Worm (Caenorhabditis elegans) whole organism, young adult: ENCODE results near the gene ccz-1.

Experiments used
- B0261.1 ChIP-seq: sonication (generic microtip); optimal IDR thresholded peaks from 2 replicates; lab custom pipeline; 2016; ENCODE audit warnings: mild to moderate bottlenecking, missing genetic modification characterization, moderate library complexity, missing compliant biosample characterization
- F49E8.2 ChIP-seq: sonication (generic microtip); optimal IDR thresholded peaks from 3 replicates; lab custom pipeline; 2017; ENCODE audit warnings: missing genetic modification characterization, mild to moderate bottlenecking, missing compliant biosample characterization, antibody characterized with exemption, moderate library complexity; ENCODE audit not compliant: insufficient read depth
- akir-1 ChIP-seq: fragments of 200-800 bp; sonication (Bioruptor generic); optimal IDR thresholded peaks from 2 replicates; lab custom pipeline; 2018; ENCODE audit warnings: mild to moderate bottlenecking, missing genetic modification characterization, moderate library complexity, missing compliant biosample characterization
- ama-1 ChIP-seq, 3 experiments: fragments of 150-350 bp in 1 of 3; sonication (generic microtip) in 2 of 3; optimal IDR thresholded peaks; 2 replicates each; lab custom pipeline; 2014 to 2018; ENCODE audit warnings: missing biosample characterization in 2 of 3, missing genetic modification characterization in 2 of 3, missing genetic modification reagents in 2 of 3
- dpl-1 ChIP-seq: fragments of 150-350 bp; optimal IDR thresholded peaks from 2 replicates; lab custom pipeline; 2014; ENCODE audit warnings: missing biosample characterization, missing genetic modification reagents, missing genetic modification characterization
- him-1 ChIP-seq: sonication (generic microtip); optimal IDR thresholded peaks from 2 replicates; lab custom pipeline; 2016; ENCODE audit warnings: missing genotype, missing genetic modification reagents, missing genetic modification characterization, missing compliant biosample characterization
- nfya-1 ChIP-seq: sonication (generic microtip); optimal IDR thresholded peaks from 2 replicates; lab custom pipeline; 2017; ENCODE audit warnings: antibody characterized with exemption, missing compliant biosample characterization, missing genetic modification characterization, borderline replicate concordance; ENCODE audit not compliant: insufficient read depth
- pha-4 ChIP-seq: fragments of 150-350 bp; sonication (generic microtip); optimal IDR thresholded peaks from 2 replicates; lab custom pipeline; 2014; ENCODE audit warnings: missing biosample characterization, missing genetic modification reagents, missing genetic modification characterization
- snpc-3.4 ChIP-seq: sonication (generic microtip); optimal IDR thresholded peaks from 2 replicates; lab custom pipeline; 2017; ENCODE audit warnings: missing genetic modification characterization, mild to moderate bottlenecking, missing compliant biosample characterization, antibody characterized with exemption, moderate library complexity, missing genotype, missing genetic modification reagents

DNA sequence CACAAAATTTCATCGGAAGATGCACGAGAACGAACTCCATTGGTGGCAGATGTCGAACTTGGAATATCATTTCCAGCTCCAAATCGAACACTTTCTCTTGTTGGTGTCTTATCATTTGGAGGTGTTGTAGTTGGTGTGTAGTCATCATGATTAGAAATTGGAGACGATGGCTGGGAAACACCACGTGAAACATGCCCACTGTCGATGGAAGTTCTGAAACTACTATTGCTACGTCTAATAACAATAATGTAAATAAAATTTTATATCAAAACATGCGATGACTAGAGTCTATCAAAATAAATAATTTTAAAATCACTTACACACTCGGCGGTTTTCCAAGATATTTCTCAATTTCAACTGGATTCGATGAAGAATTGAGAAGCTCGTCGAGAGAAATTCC, 26.4 kb upstream of the ccz-1 start:
- TF ChIP-seq B0261.1 (tag; lab: Kevin White, UChicago) (no peak), nfya-1 (tag; lab: Kevin White, UChicago) (no peak), snpc-3.4 (tag; lab: Kevin White, UChicago) (no peak), ama-1 (optimal IDR thresholded peaks at IDR 0.05; lab: Kevin White, UChicago) (no peak), ama-1 (GFP tag; optimal IDR thresholded peaks at IDR 0.05; lab: Kevin White, UChicago) (no peak), pha-4 (tag; lab: Kevin White, UChicago) (no peak), F49E8.2 (no peak), him-1 (tag; lab: Kevin White, UChicago) (no peak), akir-1 (no peak), dpl-1 (GFP tag; lab: Kevin White, UChicago) (no peak)
